Worm (Caenorhabditis elegans): Measurements from ENCODE around the gene mans-3.

The mans-3 gene

ce11 chrX:5119246-5119645 is 45.9 kb upstream of the mans-3 start (continued):
- TF ChIP-seq C34B4.2 (tag; optimal IDR thresholded peaks at IDR 0.05) (no peak), nhr-47 (tag; optimal IDR thresholded peaks at IDR 0.05) (peak; percentile 48), efl-3 (GFP tag; optimal IDR thresholded peaks at IDR 0.05) (no peak), lin-14 (GFP tag; optimal IDR thresholded peaks at IDR 0.05) (peak; percentile 82), unc-98 (GFP tag; IDR thresholded peaks at IDR 0.05) (no peak), nhr-237 (tag; optimal IDR thresholded peaks at IDR 0.05) (no peak), ztf-11 (tag; optimal IDR thresholded peaks at IDR 0.05) (no peak), nhr-76 (tag; optimal IDR thresholded peaks at IDR 0.05) (no peak), ceh-82 (tag; optimal IDR thresholded peaks at IDR 0.05) (no peak), mab-9 (GFP tag; IDR thresholded peaks at IDR 0.05) (no peak), zag-1 (tag; optimal IDR thresholded peaks at IDR 0.05) (no peak), mdl-1 (tag; optimal IDR thresholded peaks at IDR 0.05) (peak in 1 of 2 experiments; percentile 68), lsy-2 (tag; optimal IDR thresholded peaks at IDR 0.05) (peak; percentile 26 to 58), hlh-17 (GFP tag; optimal IDR thresholded peaks at IDR 0.05; ENCODE audit: borderline replicate concordance) (no peak), xbp-1 (tag; optimal IDR thresholded peaks at IDR 0.05) (peak; percentile 61), C04F5.9 (tag; optimal IDR thresholded peaks at IDR 0.05) (no peak), tbx-2 (tag; optimal IDR thresholded peaks at IDR 0.05) (peak; percentile 60), hpl-2 (GFP tag; optimal IDR thresholded peaks at IDR 0.05) (no peak), unc-86 (tag; optimal IDR thresholded peaks at IDR 0.05) (no peak), pag-3 (tag; optimal IDR thresholded peaks at IDR 0.05; ENCODE audit: borderline replicate concordance, insufficient read depth) (no peak), pax-3 (tag; optimal IDR thresholded peaks at IDR 0.05) (no peak), hlh-4 (tag; optimal IDR thresholded peaks at IDR 0.05) (no peak), snpc-4 (tag; optimal IDR thresholded peaks at IDR 0.05) (no peak), nhr-77 (tag; optimal IDR thresholded peaks at IDR 0.05) (peak; percentile 22), egl-27 (tag; optimal IDR thresholded peaks at IDR 0.05) (no peak), unc-62 (GFP tag; optimal IDR thresholded peaks at IDR 0.05) (no peak), elt-3 (tag; optimal IDR thresholded peaks at IDR 0.05) (peak in 3 of 6 experiments; percentile 16 to 82 (median 51)), nhr-84 (tag; optimal IDR thresholded peaks at IDR 0.05) (no peak), pqm-1 (tag; optimal IDR thresholded peaks at IDR 0.05) (no peak), fkh-4 (tag; optimal IDR thresholded peaks at IDR 0.05; ENCODE audit: borderline replicate concordance) (no peak), ceh-63 (GFP tag; optimal IDR thresholded peaks at IDR 0.05) (no peak), vab-15 (tag; optimal IDR thresholded peaks at IDR 0.05) (no peak), mep-1 (tag; optimal IDR thresholded peaks at IDR 0.05) (peak; percentile 48), blmp-1 (tag; optimal IDR thresholded peaks at IDR 0.05) (peak; percentile 88), nhr-20 (tag; optimal IDR thresholded peaks at IDR 0.05) (peak; percentile 83), jun-1 (tag; optimal IDR thresholded peaks at IDR 0.05) (no peak), nhr-85 (tag) (peak; percentile 99), ceh-8 (GFP tag; optimal IDR thresholded peaks at IDR 0.05) (no peak), unc-130 (tag; optimal IDR thresholded peaks at IDR 0.05) (no peak), nhr-11 (tag; optimal IDR thresholded peaks at IDR 0.05) (no peak), C16A3.4 (tag; optimal IDR thresholded peaks at IDR 0.05) (peak; percentile 30), isw-1 (GFP tag; IDR thresholded peaks at IDR 0.05) (no peak), sox-4 (tag; optimal IDR thresholded peaks at IDR 0.05) (no peak), grh-1 (GFP tag; IDR thresholded peaks at IDR 0.05) (peak; percentile 91), sup-37 (GFP tag; optimal IDR thresholded peaks at IDR 0.05) (no peak), unc-30 (tag; optimal IDR thresholded peaks at IDR 0.05) (no peak), skn-1 (tag; optimal IDR thresholded peaks at IDR 0.05) (peak; percentile 28), nhr-12 (tag; optimal IDR thresholded peaks at IDR 0.05) (no peak), sptf-1 (tag; optimal IDR thresholded peaks at IDR 0.05) (no peak), elt-2 (tag; optimal IDR thresholded peaks at IDR 0.05) (no peak), efl-1 (optimal IDR thresholded peaks at IDR 0.05) (peak in 1 of 2 experiments; percentile 21), efl-1 (GFP tag; optimal IDR thresholded peaks at IDR 0.05 in 1 of 2) (peak in 1 of 2 experiments; percentile 24)

Measured in whole organism, L1 larva.